Worm (Caenorhabditis elegans) whole organism, young adult: ENCODE data around the gene C02B10.3.

Experiments used
- B0019.2 ChIP-seq: fragments of 200-800 bp; sonication (Bioruptor generic); conservative IDR thresholded peaks from 2 replicates; pipeline ENCODE4 v1.3.6; 2022; ENCODE audit warnings: missing genetic modification reagents, missing genetic modification characterization, missing compliant biosample characterization
- F37B4.10 ChIP-seq: fragments of 200-800 bp; sonication (Bioruptor generic); IDR thresholded peaks from 2 replicates; pipeline ENCODE4 v1.3.6; 2022; ENCODE audit warnings: missing genetic modification characterization, missing compliant biosample characterization
- ceh-27 ChIP-seq: fragments of 200-800 bp; sonication (Bioruptor generic); optimal IDR thresholded peaks from 2 replicates; lab custom pipeline; 2018; ENCODE audit warnings: mild to moderate bottlenecking, missing genetic modification characterization, moderate library complexity, missing compliant biosample characterization
- ceh-79 ChIP-seq: sonication (generic microtip); optimal IDR thresholded peaks from 2 replicates; lab custom pipeline; 2017; ENCODE audit warnings: mild to moderate bottlenecking, missing genetic modification characterization, missing compliant biosample characterization
- dox-1 ChIP-seq: fragments of 200-800 bp; sonication (Bioruptor generic); IDR thresholded peaks from 2 replicates; pipeline ENCODE4 v1.3.6; 2022; ENCODE audit warnings: missing genetic modification reagents, missing genetic modification characterization, missing compliant biosample characterization
- efl-1 ChIP-seq: fragments of 150-350 bp; optimal IDR thresholded peaks from 2 replicates; lab custom pipeline; 2014; ENCODE audit warnings: missing biosample characterization, missing genetic modification reagents, missing genetic modification characterization
- egl-44 ChIP-seq: fragments of 200-800 bp; sonication (Bioruptor generic); IDR thresholded peaks from 2 replicates; pipeline ENCODE4 v1.3.6; 2022; ENCODE audit warnings: missing genetic modification reagents, missing genetic modification characterization, missing compliant biosample characterization
- hlh-12 ChIP-seq: sonication (generic microtip); optimal IDR thresholded peaks from 2 replicates; lab custom pipeline; 2016; ENCODE audit warnings: missing genetic modification characterization, missing compliant biosample characterization
- lag-1 ChIP-seq: fragments of 200-800 bp; sonication (Bioruptor generic); IDR thresholded peaks from 2 replicates; pipeline ENCODE4 v1.3.6; 2022; ENCODE audit warnings: missing genetic modification reagents, missing genetic modification characterization, missing compliant biosample characterization
- let-607 ChIP-seq, 2 experiments: fragments of 200-800 bp in 1 of 2; sonication (Bioruptor generic) in 1 of 2; sonication (generic microtip) in 1 of 2; optimal IDR thresholded peaks; 2 replicates each; lab custom pipeline; 2016 to 2018; ENCODE audit warnings: mild to moderate bottlenecking in 2 of 2, missing compliant biosample characterization in 2 of 2, missing genetic modification characterization in 2 of 2, moderate library complexity in 2 of 2, missing genotype in 1 of 2
- nhr-179 ChIP-seq: sonication (generic microtip); optimal IDR thresholded peaks from 2 replicates; lab custom pipeline; 2016; ENCODE audit warnings: mild to moderate bottlenecking, missing genetic modification characterization, missing compliant biosample characterization
- unc-62 ChIP-seq: fragments of 150-350 bp; optimal IDR thresholded peaks from 2 replicates; lab custom pipeline; 2014; ENCODE audit warnings: missing biosample characterization, missing genetic modification reagents, missing genetic modification characterization
- xnd-1 ChIP-seq: sonication (generic microtip); optimal IDR thresholded peaks from 2 replicates; lab custom pipeline; 2016; ENCODE audit warnings: missing genotype, missing genetic modification reagents, missing genetic modification characterization, missing compliant biosample characterization
- zim-3 ChIP-seq: sonication (generic microtip); optimal IDR thresholded peaks from 2 replicates; lab custom pipeline; 2017; ENCODE audit warnings: mild to moderate bottlenecking, missing genetic modification characterization, moderate library complexity, missing compliant biosample characterization
- ztf-22 ChIP-seq: fragments of 200-800 bp; sonication (Bioruptor generic); optimal IDR thresholded peaks from 2 replicates; lab custom pipeline; 2018; ENCODE audit warnings: mild to moderate bottlenecking, missing genetic modification characterization, moderate library complexity, missing compliant biosample characterization
- ztf-6 ChIP-seq: fragments of 200-800 bp; sonication (Bioruptor generic); IDR thresholded peaks from 2 replicates; pipeline ENCODE4 v1.3.6; 2022; ENCODE audit warnings: missing genetic modification reagents, missing genetic modification characterization, missing compliant biosample characterization

The C02B10.3 gene

ce11 chrIV:5054297-5054696 lies 48.8 kb downstream of the C02B10.3 start:
- TF ChIP-seq unc-62 (no peak), efl-1 (GFP tag; lab: Kevin White, UChicago) (no peak), ztf-6 (GFP tag; lab: Robert Waterston, UW) (no peak), ztf-22 (no peak), ceh-79 (tag; lab: Kevin White, UChicago) (no peak), dox-1 (GFP tag; lab: Robert Waterston, UW) (no peak)

- TF ChIP-seq F37B4.10 = no peak
- no peak for TF ChIP-seq unc-62
- TF ChIP-seq dox-1 (GFP tag; lab: Robert Waterston, UW) = no peak
- TF ChIP-seq let-607 (tag; optimal IDR thresholded peaks at IDR 0.05; lab: Kevin White, UChicago) = no peak
- no peak for TF ChIP-seq lag-1 (GFP tag; lab: Robert Waterston, UW)
- TF ChIP-seq B0019.2 (GFP tag; lab: Robert Waterston, UW) = no peak
- TF ChIP-seq zim-3 (tag; lab: Kevin White, UChicago) = no peak
- no peak for TF ChIP-seq nhr-179 (tag; lab: Kevin White, UChicago)
- no peak for TF ChIP-seq hlh-12 (tag; lab: Kevin White, UChicago)
- no peak for TF ChIP-seq ceh-27 (GFP tag; lab: Kevin White, UChicago)
- TF ChIP-seq egl-44 = no peak
- no peak for TF ChIP-seq xnd-1
Measured at ce11 chrIV:5045389-5045788, 57.7 kb downstream of the C02B10.3 start, which contains the start of gene hot-9. Gene hot-9, minus strand, starts transcription at chrIV:5045489.
